Worm (Caenorhabditis elegans): Measurements from ENCODE around the gene coa-3.

coa-3 gene

ce11 chrII:4566237-4566636, 36.2 kb downstream of the coa-3 start:
- TF ChIP-seq nhr-6 (tag; optimal IDR thresholded peaks at IDR 0.05) (no peak), nhr-25 (tag; optimal IDR thresholded peaks at IDR 0.05) (no peak), nhr-237 (tag; optimal IDR thresholded peaks at IDR 0.05) (no peak), C34F6.9 (tag; optimal IDR thresholded peaks at IDR 0.05) (no peak), fos-1 (tag; optimal IDR thresholded peaks at IDR 0.05) (no peak), ztf-1 (GFP tag; conservative IDR thresholded peaks at IDR 0.05) (no peak), nhr-12 (tag; optimal IDR thresholded peaks at IDR 0.05) (no peak), F13H6.1 (tag; optimal IDR thresholded peaks at IDR 0.05) (no peak), nhr-23 (tag; optimal IDR thresholded peaks at IDR 0.05) (no peak), ceh-16 (tag; optimal IDR thresholded peaks at IDR 0.05) (no peak), alr-1 (tag; optimal IDR thresholded peaks at IDR 0.05) (no peak)

DNA sequence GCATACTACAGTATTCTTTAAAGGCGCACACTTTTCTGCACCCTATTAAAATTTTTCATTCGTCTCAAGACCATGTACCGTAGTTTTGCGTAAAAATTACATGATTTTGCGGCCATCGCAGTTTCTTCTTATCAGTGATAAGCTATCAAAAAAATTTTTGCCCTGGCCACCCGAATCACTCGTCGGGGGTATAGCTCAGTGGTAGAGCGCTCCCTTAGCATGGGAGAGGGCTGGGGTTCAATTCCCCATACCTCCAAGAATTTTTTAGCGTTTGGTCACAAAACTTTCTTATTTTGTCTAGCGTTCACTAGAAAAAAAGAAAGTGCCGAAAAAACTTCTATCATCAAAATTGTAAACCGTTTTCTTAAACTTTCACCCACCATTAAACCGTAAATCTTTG, 37.2 kb downstream of the coa-3 start:
- TF ChIP-seq egl-27 (tag; optimal IDR thresholded peaks at IDR 0.05) (no peak), nhr-237 (tag; optimal IDR thresholded peaks at IDR 0.05) (no peak), nhr-10 (tag; optimal IDR thresholded peaks at IDR 0.05) (no peak), gmeb-1 (tag; optimal IDR thresholded peaks at IDR 0.05) (no peak), unc-55 (GFP tag; optimal IDR thresholded peaks at IDR 0.05) (no peak), snpc-4 (tag; optimal IDR thresholded peaks at IDR 0.05) (no peak), blmp-1 (tag; optimal IDR thresholded peaks at IDR 0.05; ENCODE audit: insufficient read depth) (no peak), F13H6.1 (tag; optimal IDR thresholded peaks at IDR 0.05) (no peak), ceh-82 (tag; optimal IDR thresholded peaks at IDR 0.05) (no peak), ceh-16 (tag; optimal IDR thresholded peaks at IDR 0.05) (no peak), nhr-77 (tag; optimal IDR thresholded peaks at IDR 0.05) (no peak)

- TF ChIP-seq sma-9 (GFP tag; optimal IDR thresholded peaks at IDR 0.05) (peak; percentile 2), sma-9 (tag; optimal IDR thresholded peaks at IDR 0.05) (no peak), snpc-4 (tag; optimal IDR thresholded peaks at IDR 0.05) (no peak), nhr-12 (tag; optimal IDR thresholded peaks at IDR 0.05) (no peak), ztf-1 (GFP tag; conservative IDR thresholded peaks at IDR 0.05) (no peak), sem-4 (tag; optimal IDR thresholded peaks at IDR 0.05) (no peak), zag-1 (tag; optimal IDR thresholded peaks at IDR 0.05) (no peak), ztf-11 (tag; optimal IDR thresholded peaks at IDR 0.05) (no peak), ceh-82 (tag; optimal IDR thresholded peaks at IDR 0.05) (no peak), blmp-1 (tag; optimal IDR thresholded peaks at IDR 0.05; ENCODE audit: insufficient read depth) (no peak), nhr-21 (tag; optimal IDR thresholded peaks at IDR 0.05) (peak; percentile 60), sma-3 (GFP tag; optimal IDR thresholded peaks at IDR 0.05) (peak; percentile 33), ZK546.5 (tag; optimal IDR thresholded peaks at IDR 0.05) (no peak), unc-55 (GFP tag; optimal IDR thresholded peaks at IDR 0.05) (no peak), nhr-237 (tag; optimal IDR thresholded peaks at IDR 0.05) (no peak), fos-1 (tag; optimal IDR thresholded peaks at IDR 0.05) (no peak), egl-27 (tag; optimal IDR thresholded peaks at IDR 0.05) (no peak), nhr-77 (tag; optimal IDR thresholded peaks at IDR 0.05) (no peak), lsy-2 (tag; optimal IDR thresholded peaks at IDR 0.05) (peak in 1 of 2 experiments; percentile 5), mbf-1 (tag; optimal IDR thresholded peaks at IDR 0.05) (no peak), ztf-4 (tag; optimal IDR thresholded peaks at IDR 0.05) (no peak), C34F6.9 (tag; optimal IDR thresholded peaks at IDR 0.05) (no peak), mab-5 (tag; optimal IDR thresholded peaks at IDR 0.05) (no peak)
Observed at ce11 chrII:4562503-4563000, 39.9 kb downstream of the coa-3 start, which contains the start of gene dao-2. Gene dao-2, plus strand, starts transcription at chrII:4562950.

DNA sequence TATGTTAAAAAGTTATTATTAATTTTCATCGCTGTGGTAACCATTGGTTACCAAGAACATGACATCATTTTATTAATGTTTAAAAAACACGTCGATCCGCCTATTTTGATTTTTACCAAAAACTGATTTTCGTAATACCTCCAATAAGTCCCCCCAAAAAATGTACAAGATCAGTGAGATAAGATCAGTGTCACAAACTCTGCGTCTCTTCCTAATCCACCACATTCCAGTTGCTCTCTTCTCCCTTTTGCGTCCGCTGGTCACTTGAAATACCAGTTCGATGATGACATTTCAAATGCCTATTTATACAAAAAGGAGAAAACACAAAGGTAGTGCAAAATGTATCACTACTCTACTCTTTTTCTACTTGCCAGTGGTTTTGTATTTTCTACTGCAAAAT, 42.4 kb downstream of the coa-3 start, which contains the start of gene M03A1.8:
M03A1.8 (plus strand) TSS at position 269 of the 400 bp plus-strand sequence.
- TF ChIP-seq C34F6.9 (tag; optimal IDR thresholded peaks at IDR 0.05) (no peak), nhr-21 (tag; optimal IDR thresholded peaks at IDR 0.05) (peak; percentile 37)

DNA sequence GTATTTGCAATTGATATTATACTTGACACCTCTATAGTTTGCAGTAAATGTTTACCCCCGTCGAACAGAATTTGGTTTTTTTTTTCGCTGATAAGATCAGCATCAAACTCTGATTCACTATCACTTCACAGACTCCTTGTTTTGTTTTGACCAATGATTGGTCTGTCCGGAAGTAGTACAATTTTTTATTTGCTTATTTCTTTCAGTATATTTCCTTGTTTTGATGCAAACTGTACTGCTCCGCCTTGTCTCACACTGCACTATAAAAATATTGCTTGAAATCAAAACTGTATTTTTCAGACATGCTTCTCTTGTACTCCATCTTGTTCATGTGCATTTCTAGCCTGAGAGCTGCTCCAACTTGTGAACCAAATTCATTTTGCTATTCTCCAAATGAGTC, 44.9 kb downstream of the coa-3 start, which contains the start of gene M03A1.3:
M03A1.3 (plus strand) TSS at position 301 of the 400 bp plus-strand sequence.
- no peak for TF ChIP-seq ZK546.5 (tag; optimal IDR thresholded peaks at IDR 0.05)
- no peak for TF ChIP-seq nhr-12 (tag; optimal IDR thresholded peaks at IDR 0.05)
- no peak for TF ChIP-seq Y55F3AM.14 (GFP tag; optimal IDR thresholded peaks at IDR 0.05)
- TF ChIP-seq sma-9 (GFP tag; optimal IDR thresholded peaks at IDR 0.05): no peak
- TF ChIP-seq sma-9 (tag; optimal IDR thresholded peaks at IDR 0.05): no peak
- no peak for TF ChIP-seq unc-55 (GFP tag; optimal IDR thresholded peaks at IDR 0.05)
- no peak for TF ChIP-seq F13H6.1 (tag; optimal IDR thresholded peaks at IDR 0.05)
- TF ChIP-seq lin-13 (GFP tag; optimal IDR thresholded peaks at IDR 0.05): no peak
- no peak for TF ChIP-seq alr-1 (tag; optimal IDR thresholded peaks at IDR 0.05)
- TF ChIP-seq R02D3.7 (tag; optimal IDR thresholded peaks at IDR 0.05): no peak
- TF ChIP-seq aly-2 (tag; optimal IDR thresholded peaks at IDR 0.05): no peak
- TF ChIP-seq ztf-11 (tag; optimal IDR thresholded peaks at IDR 0.05): no peak
